Fruit fly (Drosophila melanogaster): ENCODE results near the gene Fad2.

Gene Fad2

DNA sequence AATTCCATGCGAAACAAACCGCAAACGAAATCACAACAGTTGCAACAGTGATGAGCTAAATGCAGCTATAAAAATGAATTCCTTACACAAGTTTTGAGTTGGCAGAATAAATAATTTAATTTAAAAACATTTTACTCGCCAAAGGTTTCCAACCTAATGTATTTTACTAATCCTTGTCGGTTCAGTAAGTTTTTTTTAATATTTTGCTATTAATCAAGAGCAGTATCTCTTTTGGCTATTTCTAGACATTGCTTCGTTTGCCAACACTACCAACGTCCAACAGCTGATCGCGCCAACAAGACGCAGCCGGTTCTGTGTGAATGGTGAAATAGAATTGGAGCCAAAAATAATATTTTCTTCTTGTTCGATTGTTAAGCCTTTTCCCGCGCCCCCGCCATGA is 41.4 kb downstream of the Fad2 start, which contains the start of the genes CG32075, CG45101 and SuUR (continued):
- TF ChIP-seq gcm (GFP tag; optimal IDR thresholded peaks at IDR 0.05) (peak; percentile 49), ato (GFP tag; IDR thresholded peaks at IDR 0.05; ENCODE audit: partially characterized antibody) (no peak), Deaf1 (tag; optimal IDR thresholded peaks at IDR 0.05) (peak; percentile 38), CG9727 (GFP tag; optimal IDR thresholded peaks at IDR 0.05) (peak; percentile 85), CG2116 (GFP tag; optimal IDR thresholded peaks at IDR 0.05) (peak; percentile 67), CG1792 (GFP tag; optimal IDR thresholded peaks at IDR 0.05) (peak; percentile 69), mirr (GFP tag; optimal IDR thresholded peaks at IDR 0.05) (peak; percentile 5), pfk (GFP tag; optimal IDR thresholded peaks at IDR 0.05) (no peak), HLH54F (GFP tag; optimal IDR thresholded peaks at IDR 0.05) (peak; percentile 92), GATAe (GFP tag; conservative IDR thresholded peaks at IDR 0.05) (peak; percentile 61; the same call in 1 of the 2 replicates), Bteb2 (GFP tag; optimal IDR thresholded peaks at IDR 0.05) (peak; percentile 87), Nf-YA (GFP tag; IDR thresholded peaks at IDR 0.05) (peak; percentile 69; the same call in 1 of the 2 replicates), HLH4C (GFP tag; IDR thresholded peaks at IDR 0.05; ENCODE audit: partially characterized antibody) (no peak), hth (optimal IDR thresholded peaks at IDR 0.05) (no peak), bcd (GFP tag; optimal IDR thresholded peaks at IDR 0.05) (peak; percentile 81), ftz-f1 (GFP tag; optimal IDR thresholded peaks at IDR 0.05) (peak; percentile 24), CG1024 (GFP tag; IDR thresholded peaks at IDR 0.05) (peak; percentile 79), C15 (GFP tag; IDR thresholded peaks at IDR 0.05) (peak; percentile 86), sim (GFP tag; IDR thresholded peaks at IDR 0.05) (no peak), CG16779 (GFP tag; IDR thresholded peaks at IDR 0.05) (peak; percentile 54; the same call in 1 of the 2 replicates), CG15073 (GFP tag; optimal IDR thresholded peaks at IDR 0.05) (peak; percentile 57), CG13296 (GFP tag; optimal IDR thresholded peaks at IDR 0.05) (peak; percentile 79), Atf3 (GFP tag; optimal IDR thresholded peaks at IDR 0.05) (peak; percentile 89), Lim3 (GFP tag; IDR thresholded peaks at IDR 0.05) (no peak), bigmax (GFP tag; optimal IDR thresholded peaks at IDR 0.05) (no peak), CG15514 (GFP tag; optimal IDR thresholded peaks at IDR 0.05) (peak; percentile 78), CG11560 (tag; IDR thresholded peaks at IDR 0.05) (peak; percentile 61; the same call in 1 of the 3 replicates), CG12942 (GFP tag; optimal IDR thresholded peaks at IDR 0.05) (peak; percentile 94), Ravus (GFP tag; IDR thresholded peaks at IDR 0.05) (peak; percentile 58), chinmo (GFP tag; IDR thresholded peaks at IDR 0.05; ENCODE audit: partially characterized antibody) (no peak), so (GFP tag; IDR thresholded peaks at IDR 0.05) (peak; percentile 78; the same call in 2 of the 3 replicates), dmrt99B (tag; optimal IDR thresholded peaks at IDR 0.05) (peak; percentile 69), TFAM (GFP tag; optimal IDR thresholded peaks at IDR 0.05) (no peak), ssp (GFP tag; IDR thresholded peaks at IDR 0.05) (peak; percentile 83), Six4 (GFP tag; optimal IDR thresholded peaks at IDR 0.05) (peak; percentile 83), tin (GFP tag; optimal IDR thresholded peaks at IDR 0.05) (peak; percentile 90), croc (GFP tag; conservative IDR thresholded peaks at IDR 0.05) (peak; percentile 74), wdn (GFP tag; IDR thresholded peaks at IDR 0.05) (peak; percentile 62; the same call in 1 of the 2 replicates), chn (GFP tag; optimal IDR thresholded peaks at IDR 0.05) (peak; percentile 92), Ssrp (tag; optimal IDR thresholded peaks at IDR 0.05) (peak; percentile 88), CG1603 (tag; optimal IDR thresholded peaks at IDR 0.05) (peak; percentile 51), CG11085 (GFP tag; IDR thresholded peaks at IDR 0.05) (peak; percentile 64), CG14860 (GFP tag; IDR thresholded peaks at IDR 0.05; ENCODE audit: partially characterized antibody) (no peak), CG7786 (GFP tag; optimal IDR thresholded peaks at IDR 0.05) (peak; percentile 90), zen (tag; optimal IDR thresholded peaks at IDR 0.05) (peak; percentile 83), phol (tag; optimal IDR thresholded peaks at IDR 0.05) (peak; percentile 90), CG32532 (GFP tag; IDR thresholded peaks at IDR 0.05) (peak; percentile 89), sisA (GFP tag; IDR thresholded peaks at IDR 0.05) (peak; percentile 92), org-1 (GFP tag; optimal IDR thresholded peaks at IDR 0.05) (peak; percentile 69), Poxn (GFP tag; IDR thresholded peaks at IDR 0.05) (peak; percentile 34; the same call in 1 of the 2 replicates), pros (GFP tag; optimal IDR thresholded peaks at IDR 0.05) (no peak), Hr39 (optimal IDR thresholded peaks at IDR 0.05) (no peak)
